Worm (Caenorhabditis elegans) whole organism, mixed stage, embryonic: ENCODE data around the gene R03H10.2.

Experiments used
- bed-3 ChIP-seq: fragments of 200-800 bp; sonication (Bioruptor generic); optimal IDR thresholded peaks from 3 replicates; lab custom pipeline; 2018; ENCODE audit warnings: mild to moderate bottlenecking, missing genetic modification characterization, moderate library complexity, missing compliant biosample characterization
- blmp-1 ChIP-seq: fragments of 150-350 bp; optimal IDR thresholded peaks from 2 replicates; lab custom pipeline; 2014; ENCODE audit warnings: missing biosample characterization, missing genetic modification characterization
- ces-1 ChIP-seq: fragments of 150-350 bp; optimal IDR thresholded peaks from 2 replicates; lab custom pipeline; 2014; ENCODE audit warnings: missing biosample characterization, missing genetic modification reagents, missing genetic modification characterization
- drap-1 ChIP-seq: fragments of 200-800 bp; sonication (Bioruptor generic); optimal IDR thresholded peaks from 3 replicates; lab custom pipeline; 2018; ENCODE audit warnings: mild to moderate bottlenecking, missing genetic modification characterization, missing compliant biosample characterization
- elt-1 ChIP-seq: sonication (generic microtip); optimal IDR thresholded peaks from 2 replicates; lab custom pipeline; 2017; ENCODE audit warnings: missing genetic modification characterization, mild to moderate bottlenecking, missing compliant biosample characterization, antibody characterized with exemption, moderate library complexity, borderline replicate concordance; ENCODE audit not compliant: insufficient read depth
- elt-3 ChIP-seq: fragments of 150-350 bp; optimal IDR thresholded peaks from 2 replicates; lab custom pipeline; 2014; ENCODE audit warnings: missing biosample characterization, missing genetic modification characterization
- flh-1 ChIP-seq: fragments of 200-800 bp; sonication (Bioruptor generic); optimal IDR thresholded peaks from 2 replicates; lab custom pipeline; 2018; ENCODE audit warnings: mild to moderate bottlenecking, missing genetic modification characterization, moderate library complexity, missing compliant biosample characterization
- nhr-237 ChIP-seq: fragments of 150-350 bp; optimal IDR thresholded peaks from 2 replicates; lab custom pipeline; 2014; ENCODE audit warnings: missing biosample characterization, missing genetic modification characterization
- nhr-28 ChIP-seq: fragments of 150-350 bp; optimal IDR thresholded peaks from 2 replicates; lab custom pipeline; 2014; ENCODE audit warnings: missing biosample characterization, missing genetic modification characterization
- snpc-4 ChIP-seq: fragments of 150-350 bp; optimal IDR thresholded peaks from 2 replicates; lab custom pipeline; 2014; ENCODE audit warnings: missing biosample characterization, missing genetic modification characterization
- tbx-8 ChIP-seq: fragments of 200-800 bp; sonication (Bioruptor generic); optimal IDR thresholded peaks from 2 replicates; lab custom pipeline; 2018; ENCODE audit warnings: mild to moderate bottlenecking, missing genetic modification characterization, moderate library complexity, missing compliant biosample characterization
- unc-39 ChIP-seq: fragments of 150-350 bp; optimal IDR thresholded peaks from 2 replicates; lab custom pipeline; 2014; ENCODE audit warnings: missing biosample characterization, missing genetic modification characterization
- unc-62 ChIP-seq: fragments of 150-350 bp; optimal IDR thresholded peaks from 2 replicates; lab custom pipeline; 2014; ENCODE audit warnings: missing biosample characterization, missing genetic modification reagents, missing genetic modification characterization

ce11 chrII:4211113-4211512 lies 55.5 kb downstream of the R03H10.2 start, which contains the start of gene F31D5.7:
- no peak for TF ChIP-seq snpc-4 (tag; lab: Kevin White, UChicago)
- TF ChIP-seq elt-3 (tag; lab: Kevin White, UChicago): no peak
- TF ChIP-seq tbx-8 (GFP tag; lab: Kevin White, UChicago): no peak
- no peak for TF ChIP-seq flh-1
- TF ChIP-seq nhr-28 (tag; lab: Kevin White, UChicago): no peak
- TF ChIP-seq drap-1 (GFP tag; lab: Kevin White, UChicago): no peak
- TF ChIP-seq unc-39: no peak
- TF ChIP-seq elt-1: no peak
- TF ChIP-seq blmp-1: no peak
- TF ChIP-seq nhr-237 (tag; lab: Kevin White, UChicago): no peak
- TF ChIP-seq bed-3 (GFP tag; lab: Kevin White, UChicago): no peak
- TF ChIP-seq ces-1: no peak
- no peak for TF ChIP-seq unc-62 (GFP tag; lab: Kevin White, UChicago)
